Worm (Caenorhabditis elegans): Measurements from ENCODE around the gene nit-1.

DNA sequence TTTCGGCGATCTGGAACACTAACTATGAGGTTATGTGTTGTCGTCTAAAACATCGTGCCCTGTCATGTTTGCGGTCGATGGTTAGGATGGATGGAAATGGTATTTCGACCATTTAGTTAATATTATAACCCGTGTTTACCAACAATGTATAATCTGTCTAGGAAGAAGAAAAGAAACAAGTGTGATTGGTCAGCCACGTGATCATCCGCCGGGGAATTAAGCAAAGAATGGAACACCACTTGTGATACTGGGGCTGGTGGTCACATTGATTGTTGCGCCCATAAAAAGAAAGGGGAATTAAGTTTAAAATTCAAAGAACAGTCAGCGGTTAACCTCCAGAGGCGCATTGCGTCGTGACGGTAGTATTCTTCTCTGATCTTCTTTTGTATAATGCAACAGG, 46.4 kb upstream of the nit-1 start:
- no peak for TF ChIP-seq tra-1 (GFP tag; IDR thresholded peaks at IDR 0.05)
- TF ChIP-seq hlh-30 (tag; optimal IDR thresholded peaks at IDR 0.05; ENCODE audit: insufficient read depth) = peak; percentile 92
- TF ChIP-seq daf-19 (GFP tag; conservative IDR thresholded peaks at IDR 0.05) = no peak
- TF ChIP-seq zfp-2 (tag; optimal IDR thresholded peaks at IDR 0.05) = no peak
- TF ChIP-seq dmd-6 (GFP tag; IDR thresholded peaks at IDR 0.05) = peak; percentile 42
- TF ChIP-seq unc-62 (GFP tag; optimal IDR thresholded peaks at IDR 0.05 in 1 of 2) = peak in 1 of 2 experiments; percentile 57
- TF ChIP-seq unc-62 (tag; optimal IDR thresholded peaks at IDR 0.05) = no peak
- TF ChIP-seq nhr-237 (tag; optimal IDR thresholded peaks at IDR 0.05) = no peak
- no peak for TF ChIP-seq skn-1 (tag; optimal IDR thresholded peaks at IDR 0.05)
- no peak for TF ChIP-seq attf-4 (tag; optimal IDR thresholded peaks at IDR 0.05)
